Worm (Caenorhabditis elegans): ENCODE results near the gene spe-18.
A peak's percentile ranks its signal among the peaks of the same experiment; 100 is the strongest.

ce11 chrII:13148247-13148646, 5.0 kb downstream of the spe-18 start:
- TF ChIP-seq unc-62 (GFP tag; optimal IDR thresholded peaks at IDR 0.05 in 1 of 2) = no peak
- TF ChIP-seq unc-62 (tag; optimal IDR thresholded peaks at IDR 0.05) = no peak
- TF ChIP-seq ceh-44 (GFP tag; IDR thresholded peaks at IDR 0.05) = no peak
- no peak for TF ChIP-seq duxl-1 (tag; optimal IDR thresholded peaks at IDR 0.05; ENCODE audit: poor library complexity)
- TF ChIP-seq mdt-29 (GFP tag; IDR thresholded peaks at IDR 0.05) = no peak
- TF ChIP-seq aly-2 (tag; optimal IDR thresholded peaks at IDR 0.05) = no peak
- no peak for TF ChIP-seq nhr-6 (tag; optimal IDR thresholded peaks at IDR 0.05)
- no peak for TF ChIP-seq ztf-11 (tag; optimal IDR thresholded peaks at IDR 0.05)
- TF ChIP-seq hlh-11 (tag; optimal IDR thresholded peaks at IDR 0.05) = no peak
- TF ChIP-seq lin-15B (tag; optimal IDR thresholded peaks at IDR 0.05) = no peak
- TF ChIP-seq nhr-28 (tag; optimal IDR thresholded peaks at IDR 0.05) = peak; percentile 30
- no peak for TF ChIP-seq Y105C5A.15 (GFP tag; IDR thresholded peaks at IDR 0.05)
- TF ChIP-seq nhr-11 (tag; optimal IDR thresholded peaks at IDR 0.05) = no peak
